Fruit fly (Drosophila melanogaster) whole organism, embryonic: Measurements from ENCODE around the gene CG10301.
A peak's percentile ranks its signal among the peaks of the same experiment; 100 is the strongest.

Experiments used
- ATbp ChIP-seq: fragments of 200-800 bp; sonication (Bioruptor generic); optimal IDR thresholded peaks from 2 replicates; lab custom pipeline; 2017; ENCODE audit warnings: missing biosample characterization, mild to moderate bottlenecking, missing genetic modification characterization, missing genetic modification reagents
- Asciz ChIP-seq: fragments of 200-800 bp; sonication (Bioruptor generic); optimal IDR thresholded peaks from 2 replicates; lab custom pipeline; 2017; ENCODE audit warnings: missing biosample characterization, mild to moderate bottlenecking, missing genetic modification characterization, missing genetic modification reagents
- CG10147 ChIP-seq: fragments of 200-800 bp; sonication (Bioruptor generic); optimal IDR thresholded peaks from 2 replicates; lab custom pipeline; 2019; ENCODE audit warnings: missing biosample characterization, mild to moderate bottlenecking, missing genetic modification characterization, moderate library complexity
- CG1024 ChIP-seq: fragments of 200-800 bp; sonication (Bioruptor generic); IDR thresholded peaks from 2 replicates; pipeline ENCODE4 v1.3.6; 2022; ENCODE audit warnings: missing biosample characterization, missing genetic modification characterization
- CG11696 ChIP-seq: fragments of 200-800 bp; sonication (Bioruptor generic); IDR thresholded peaks from 2 replicates; pipeline ENCODE4 v1.3.6; 2022; ENCODE audit warnings: missing biosample characterization, missing genetic modification characterization
- CG12071 ChIP-seq: fragments of 200-800 bp; sonication (Bioruptor generic); optimal IDR thresholded peaks from 3 replicates; lab custom pipeline; 2018; ENCODE audit warnings: missing biosample characterization, mild to moderate bottlenecking, missing genetic modification characterization
- CG13123 ChIP-seq: fragments of 200-800 bp; sonication (Bioruptor generic); optimal IDR thresholded peaks from 2 replicates; lab custom pipeline; 2016; ENCODE audit warnings: missing biosample characterization, missing genetic modification characterization
- CG14710 ChIP-seq: fragments of 200-800 bp; sonication (Bioruptor generic); optimal IDR thresholded peaks from 3 replicates; lab custom pipeline; 2019; ENCODE audit warnings: missing biosample characterization, mild to moderate bottlenecking, missing genetic modification characterization, moderate library complexity
- CG15073 ChIP-seq: fragments of 200-800 bp; sonication (Bioruptor generic); optimal IDR thresholded peaks from 2 replicates; lab custom pipeline; 2016; ENCODE audit warnings: missing biosample characterization, missing genetic modification characterization
- CG15269 ChIP-seq: fragments of 200-800 bp; sonication (Bioruptor generic); optimal IDR thresholded peaks from 2 replicates; lab custom pipeline; 2018; ENCODE audit warnings: missing biosample characterization, mild to moderate bottlenecking, missing genetic modification characterization, moderate library complexity
- CG17829 ChIP-seq: fragments of 200-800 bp; optimal IDR thresholded peaks from 2 replicates; lab custom pipeline; 2019; ENCODE audit warnings: missing biosample characterization, mild to moderate bottlenecking, missing genetic modification characterization, moderate library complexity
- CG1832 ChIP-seq: fragments of 200-800 bp; sonication (Bioruptor generic); optimal IDR thresholded peaks from 2 replicates; lab custom pipeline; 2017; ENCODE audit warnings: missing biosample characterization, mild to moderate bottlenecking, missing genetic modification characterization, inconsistent platforms
- CG18599 ChIP-seq: fragments of 200-800 bp; sonication (Bioruptor generic); optimal IDR thresholded peaks from 3 replicates; lab custom pipeline; 2017; ENCODE audit warnings: missing biosample characterization, missing genetic modification characterization, mild to moderate bottlenecking, moderate library complexity, missing genetic modification reagents
- CG18619 ChIP-seq: fragments of 200-800 bp; sonication (Bioruptor generic); optimal IDR thresholded peaks from 3 replicates; lab custom pipeline; 2017; ENCODE audit warnings: missing biosample characterization, mild to moderate bottlenecking, missing genetic modification characterization
- CG2120 ChIP-seq: fragments of 200-800 bp; sonication (Bioruptor generic); optimal IDR thresholded peaks from 3 replicates; lab custom pipeline; 2016; ENCODE audit warnings: missing biosample characterization, missing genetic modification characterization
- CG2678 ChIP-seq: fragments of 200-800 bp; sonication (Bioruptor generic); optimal IDR thresholded peaks from 3 replicates; lab custom pipeline; 2019; ENCODE audit warnings: missing biosample characterization, mild to moderate bottlenecking, missing genetic modification characterization, moderate library complexity
- CG3281 ChIP-seq: fragments of 200-800 bp; sonication (Bioruptor generic); optimal IDR thresholded peaks from 3 replicates; lab custom pipeline; 2017; ENCODE audit warnings: missing biosample characterization, mild to moderate bottlenecking, missing genetic modification characterization
- CG34376 ChIP-seq: fragments of 200-800 bp; sonication (Bioruptor generic); optimal IDR thresholded peaks from 2 replicates; lab custom pipeline; 2018; ENCODE audit warnings: missing biosample characterization, mild to moderate bottlenecking, missing genetic modification characterization
- CG3838 ChIP-seq: fragments of 200-800 bp; sonication (Bioruptor generic); optimal IDR thresholded peaks from 3 replicates; lab custom pipeline; 2016; ENCODE audit warnings: missing biosample characterization, missing genetic modification characterization
- CG6854 ChIP-seq: fragments of 200-800 bp; sonication (Bioruptor generic); optimal IDR thresholded peaks from 3 replicates; lab custom pipeline; 2017; ENCODE audit warnings: missing biosample characterization, mild to moderate bottlenecking, missing genetic modification characterization
- CG7745 ChIP-seq: fragments of 200-800 bp; sonication (Bioruptor generic); optimal IDR thresholded peaks from 2 replicates; lab custom pipeline; 2018; ENCODE audit warnings: missing biosample characterization, mild to moderate bottlenecking, missing genetic modification characterization, moderate library complexity
- Dek ChIP-seq: fragments of 200-800 bp; sonication (Bioruptor generic); optimal IDR thresholded peaks from 3 replicates; lab custom pipeline; 2019; ENCODE audit warnings: missing biosample characterization, mild to moderate bottlenecking, missing genetic modification characterization, moderate library complexity
- Dp ChIP-seq: fragments of 200-800 bp; sonication (Bioruptor generic); optimal IDR thresholded peaks from 2 replicates; lab custom pipeline; 2018; ENCODE audit warnings: missing biosample characterization, mild to moderate bottlenecking, missing genetic modification characterization, moderate library complexity
- E2f2 ChIP-seq: fragments of 200-800 bp; sonication (Bioruptor generic); IDR thresholded peaks from 2 replicates; pipeline ENCODE4 v1.3.6; 2022; ENCODE audit warnings: missing biosample characterization, missing genetic modification characterization
- Eip74EF ChIP-seq, 2 experiments: fragments of 200-800 bp in 1 of 2; fragments of >200 bp in 1 of 2; sonication (Bioruptor generic) in 1 of 2; optimal IDR thresholded peaks; 2 replicates each; lab custom pipeline; 2017 to 2019; ENCODE audit warnings: missing biosample characterization in 2 of 2, missing genetic modification characterization in 2 of 2, mild to moderate bottlenecking in 1 of 2, moderate library complexity in 1 of 2
- Ets97D ChIP-seq: fragments of 200-800 bp; sonication (Bioruptor generic); optimal IDR thresholded peaks from 3 replicates; lab custom pipeline; 2016; ENCODE audit warnings: missing biosample characterization, missing genetic modification characterization
- HHEX ChIP-seq: fragments of 200-800 bp; sonication (Bioruptor generic); optimal IDR thresholded peaks from 3 replicates; lab custom pipeline; 2017; ENCODE audit warnings: missing biosample characterization, mild to moderate bottlenecking, missing genetic modification characterization, missing genetic modification reagents
- Hey ChIP-seq: fragments of 200-800 bp; sonication (Bioruptor generic); optimal IDR thresholded peaks from 3 replicates; lab custom pipeline; 2018; ENCODE audit warnings: missing biosample characterization, mild to moderate bottlenecking, missing genetic modification characterization
- HmgZ ChIP-seq: fragments of 200-800 bp; sonication (Bioruptor generic); optimal IDR thresholded peaks from 2 replicates; lab custom pipeline; 2018; ENCODE audit warnings: missing biosample characterization, mild to moderate bottlenecking, missing genetic modification characterization
- NC2α ChIP-seq: fragments of 200-800 bp; sonication (Bioruptor generic); optimal IDR thresholded peaks from 2 replicates; lab custom pipeline; 2016; ENCODE audit warnings: missing biosample characterization, missing genetic modification characterization
- Nf-YC ChIP-seq: fragments of 200-800 bp; optimal IDR thresholded peaks from 3 replicates; lab custom pipeline; 2019; ENCODE audit warnings: missing biosample characterization, mild to moderate bottlenecking, missing genetic modification characterization, moderate library complexity
- Optix ChIP-seq: fragments of 200-800 bp; sonication (Bioruptor generic); IDR thresholded peaks from 3 replicates; pipeline ENCODE4 v1.3.6; 2022; ENCODE audit warnings: missing biosample characterization, missing genetic modification characterization
- Rfx ChIP-seq: fragments of 200-800 bp; sonication (Bioruptor generic); IDR thresholded peaks from 2 replicates; pipeline ENCODE4 v1.3.6; 2022; ENCODE audit warnings: missing biosample characterization, missing genetic modification characterization
- Scr ChIP-seq: fragments of 200-800 bp; sonication (Bioruptor generic); IDR thresholded peaks from 2 replicates; pipeline ENCODE4 v1.3.6; 2022; ENCODE audit warnings: missing biosample characterization, missing genetic modification characterization; ENCODE audit not compliant: partially characterized antibody
- Trl ChIP-seq, 3 experiments: fragments of >200 bp in 2 of 3; fragments of 200-800 bp in 1 of 3; sonication (Bioruptor generic) in 1 of 3; optimal IDR thresholded peaks; 2 replicates in 1 of 3; 3 replicates in 2 of 3; lab custom pipeline; 2016 to 2017; ENCODE audit warnings: missing biosample characterization in 1 of 3, missing genetic modification characterization in 1 of 3
- abd-A ChIP-seq: fragments of 200-800 bp; sonication (Bioruptor generic); optimal IDR thresholded peaks from 3 replicates; lab custom pipeline; 2019; ENCODE audit warnings: missing biosample characterization, mild to moderate bottlenecking, missing genetic modification characterization, moderate library complexity
- cad ChIP-seq: fragments of >200 bp; optimal IDR thresholded peaks from 2 replicates; lab custom pipeline; 2017; ENCODE audit warnings: missing biosample characterization, missing genetic modification characterization
- croc ChIP-seq: fragments of 200-800 bp; sonication (Bioruptor generic); conservative IDR thresholded peaks from 3 replicates; pipeline ENCODE4 v1.3.6; 2022; ENCODE audit warnings: missing biosample characterization, missing genetic modification characterization
- dan ChIP-seq: fragments of 200-800 bp; sonication (Bioruptor generic); IDR thresholded peaks from 2 replicates; pipeline ENCODE4 v1.3.6; 2022; ENCODE audit warnings: missing biosample characterization, missing genetic modification characterization
- danr ChIP-seq: fragments of 200-800 bp; sonication (Bioruptor generic); IDR thresholded peaks from 2 replicates; pipeline ENCODE4 v1.3.6; 2022; ENCODE audit warnings: missing biosample characterization, missing genetic modification characterization
- ewg ChIP-seq: fragments of 200-800 bp; sonication (Bioruptor generic); optimal IDR thresholded peaks from 3 replicates; lab custom pipeline; 2017; ENCODE audit warnings: mild to moderate bottlenecking, missing biosample characterization, missing genetic modification reagents, missing genetic modification characterization
- jigr1 ChIP-seq: fragments of 200-800 bp; sonication (Bioruptor generic); IDR thresholded peaks from 3 replicates; pipeline ENCODE4 v1.3.6; 2022; ENCODE audit warnings: missing biosample characterization, missing genetic modification characterization
- kni ChIP-seq: fragments of 200-800 bp; sonication (Bioruptor generic); optimal IDR thresholded peaks from 3 replicates; lab custom pipeline; 2017; ENCODE audit warnings: mild to moderate bottlenecking, missing biosample characterization, missing genetic modification reagents, missing genetic modification characterization
- lbe ChIP-seq: fragments of 200-800 bp; sonication (Bioruptor generic); optimal IDR thresholded peaks from 2 replicates; lab custom pipeline; 2016; ENCODE audit warnings: missing biosample characterization, mild to moderate bottlenecking, missing genetic modification characterization
- lmd ChIP-seq: fragments of 200-800 bp; sonication (Bioruptor generic); IDR thresholded peaks from 2 replicates; pipeline ENCODE4 v1.3.6; 2022; ENCODE audit warnings: missing biosample characterization, missing genetic modification characterization
- luna ChIP-seq: fragments of 200-800 bp; sonication (Bioruptor generic); optimal IDR thresholded peaks from 2 replicates; lab custom pipeline; 2016; ENCODE audit warnings: missing biosample characterization, missing genetic modification characterization
- mam ChIP-seq: fragments of 200-800 bp; sonication (Bioruptor generic); optimal IDR thresholded peaks from 3 replicates; lab custom pipeline; 2016; ENCODE audit warnings: missing biosample characterization, missing genetic modification characterization
- oc ChIP-seq: fragments of 200-800 bp; sonication (Bioruptor generic); optimal IDR thresholded peaks from 2 replicates; lab custom pipeline; 2018; ENCODE audit warnings: missing biosample characterization, mild to moderate bottlenecking, missing genetic modification characterization, moderate library complexity
- schlank ChIP-seq: fragments of 200-800 bp; sonication (Bioruptor generic); optimal IDR thresholded peaks from 2 replicates; lab custom pipeline; 2018; ENCODE audit warnings: missing biosample characterization, mild to moderate bottlenecking, missing genetic modification characterization

CG10301 gene

dm6 chr3R:23725711-23726349, 15.9 kb downstream of the CG10301 start:
- TF ChIP-seq Ets97D (GFP tag; lab: Kevin White, UChicago) (no peak), CG3838 (GFP tag; lab: Kevin White, UChicago) (no peak), CG3281 (GFP tag; lab: Kevin White, UChicago) (peak; percentile 33), mam (no peak), cad (no peak), CG1024 (GFP tag; lab: Robert Waterston, UW) (no peak), CG15073 (GFP tag; lab: Kevin White, UChicago) (no peak), Scr (GFP tag; lab: Robert Waterston, UW) (peak; percentile 21; the same call in 1 of the 2 replicates), Rfx (GFP tag; lab: Robert Waterston, UW) (0 out of 2 replicates have a peak, but pooled peaks have one; percentile 12), abd-A (tag; lab: Kevin White, UChicago) (peak; percentile 71), Asciz (GFP tag; lab: Kevin White, UChicago) (peak; percentile 45), Dp (GFP tag; lab: Kevin White, UChicago) (no peak), dan (no peak), CG12071 (GFP tag; lab: Kevin White, UChicago) (peak; percentile 52), CG6854 (GFP tag; lab: Kevin White, UChicago) (no peak), NC2α (GFP tag; lab: Kevin White, UChicago) (no peak), CG2678 (tag; lab: Kevin White, UChicago) (peak; percentile 46), CG34376 (GFP tag; lab: Kevin White, UChicago) (peak; percentile 78), jigr1 (no peak), CG13123 (GFP tag; lab: Kevin White, UChicago) (no peak), Nf-YC (tag; lab: Kevin White, UChicago) (peak; percentile 14), CG2120 (GFP tag; lab: Kevin White, UChicago) (peak; percentile 33), CG18599 (peak; percentile 66), E2f2 (no peak), CG15269 (peak; percentile 9), oc (tag; lab: Kevin White, UChicago) (no peak), schlank (tag; lab: Kevin White, UChicago) (no peak), CG18619 (GFP tag; lab: Kevin White, UChicago) (peak; percentile 34), HHEX (GFP tag; lab: Kevin White, UChicago) (no peak), Trl (optimal IDR thresholded peaks at IDR 0.05; lab: Kevin White, UChicago) (peak in 1 of 2 experiments; percentile 1), Trl (GFP tag; optimal IDR thresholded peaks at IDR 0.05; lab: Kevin White, UChicago) (no peak), Optix (GFP tag; lab: Robert Waterston, UW) (no peak), Dek (tag; lab: Kevin White, UChicago) (peak; percentile 2), lmd (GFP tag; lab: Robert Waterston, UW) (no peak), Eip74EF (GFP tag; optimal IDR thresholded peaks at IDR 0.05; lab: Kevin White, UChicago) (no peak), CG11696 (no peak), croc (no peak), lbe (GFP tag; lab: Kevin White, UChicago) (peak; percentile 17), ATbp (GFP tag; lab: Kevin White, UChicago) (peak; percentile 39), CG10147 (GFP tag; lab: Kevin White, UChicago) (no peak), HmgZ (peak; percentile 68), Hey (peak; percentile 41), luna (GFP tag; lab: Kevin White, UChicago) (no peak), danr (GFP tag; lab: Robert Waterston, UW) (no peak), CG17829 (tag; lab: Kevin White, UChicago) (no peak), ewg (GFP tag; lab: Kevin White, UChicago) (no peak), CG7745 (no peak), kni (peak; percentile 49), CG1832 (GFP tag; lab: Kevin White, UChicago) (no peak), CG14710 (tag; lab: Kevin White, UChicago) (no peak)
